Worm (Caenorhabditis elegans): ENCODE measurements around the gene T19H12.2.

- TF ChIP-seq php-3 (GFP tag; IDR thresholded peaks at IDR 0.05) (no peak), nhr-77 (tag; optimal IDR thresholded peaks at IDR 0.05) (no peak), F26F4.8 (GFP tag; conservative IDR thresholded peaks at IDR 0.05) (no peak), egl-27 (tag; optimal IDR thresholded peaks at IDR 0.05) (no peak), nhr-28 (tag; optimal IDR thresholded peaks at IDR 0.05) (no peak), cey-2 (tag; optimal IDR thresholded peaks at IDR 0.05; ENCODE audit: borderline replicate concordance, insufficient read depth) (no peak), nhr-48 (tag; optimal IDR thresholded peaks at IDR 0.05) (no peak), nhr-10 (tag; optimal IDR thresholded peaks at IDR 0.05) (no peak), nhr-237 (tag; optimal IDR thresholded peaks at IDR 0.05) (no peak), ama-1 (optimal IDR thresholded peaks at IDR 0.05) (no peak), mep-1 (tag; optimal IDR thresholded peaks at IDR 0.05) (no peak), pha-4 (GFP tag; IDR thresholded peaks at IDR 0.05) (no peak), pha-4 (tag; optimal IDR thresholded peaks at IDR 0.05) (no peak)
Observed at ce11 chrV:4881377-4881776, 8.9 kb upstream of the T19H12.2 start, which contains the start of gene str-32.

Data from whole organism, L4 larva.